Worm (Caenorhabditis elegans) whole organism, L3 larva: ENCODE measurements around the gene F40F8.1.

Source experiments
- R02D3.7 ChIP-seq: fragments of 150-350 bp; optimal IDR thresholded peaks from 2 replicates; lab custom pipeline; 2014; ENCODE audit warnings: missing biosample characterization, missing genetic modification characterization
- ZK546.5 ChIP-seq: sonication (generic microtip); optimal IDR thresholded peaks from 2 replicates; lab custom pipeline; 2017; ENCODE audit warnings: missing biosample characterization, missing genetic modification characterization
- aly-2 ChIP-seq: fragments of 150-350 bp; optimal IDR thresholded peaks from 2 replicates; lab custom pipeline; 2014; ENCODE audit warnings: missing biosample characterization, missing genetic modification characterization
- ama-1 ChIP-seq: fragments of 150-350 bp; optimal IDR thresholded peaks from 2 replicates; lab custom pipeline; 2018
- ceh-16 ChIP-seq: sonication (generic microtip); optimal IDR thresholded peaks from 2 replicates; lab custom pipeline; 2017; ENCODE audit warnings: missing biosample characterization, missing genetic modification characterization
- ceh-28 ChIP-seq: fragments of 150-350 bp; optimal IDR thresholded peaks from 2 replicates; lab custom pipeline; 2014; ENCODE audit warnings: missing biosample characterization, missing genetic modification reagents, missing genetic modification characterization
- ceh-82 ChIP-seq: fragments of 150-350 bp; optimal IDR thresholded peaks from 2 replicates; lab custom pipeline; 2014; ENCODE audit warnings: missing biosample characterization, missing genetic modification characterization
- ceh-9 ChIP-seq: sonication (generic microtip); optimal IDR thresholded peaks from 2 replicates; lab custom pipeline; 2018; ENCODE audit warnings: missing biosample characterization, missing genetic modification characterization
- daf-12 ChIP-seq: fragments of 150-350 bp; optimal IDR thresholded peaks from 2 replicates; lab custom pipeline; 2014; ENCODE audit warnings: missing biosample characterization, missing genetic modification reagents, missing genetic modification characterization
- egl-27 ChIP-seq: sonication (generic microtip); optimal IDR thresholded peaks from 4 replicates; lab custom pipeline; 2017; ENCODE audit warnings: missing biosample characterization, missing genetic modification reagents, missing genetic modification characterization
- egl-5 ChIP-seq: fragments of 150-350 bp; optimal IDR thresholded peaks from 2 replicates; lab custom pipeline; 2017; ENCODE audit warnings: missing biosample characterization, missing genetic modification reagents, missing genetic modification characterization, inconsistent platforms
- elt-1 ChIP-seq: fragments of 150-350 bp; optimal IDR thresholded peaks from 2 replicates; lab custom pipeline; 2014; ENCODE audit warnings: missing biosample characterization, missing genetic modification characterization
- elt-2 ChIP-seq: sonication (generic microtip); optimal IDR thresholded peaks from 2 replicates; lab custom pipeline; 2016; ENCODE audit warnings: missing genetic modification reagents, mild to moderate bottlenecking, missing genetic modification characterization, missing compliant biosample characterization
- eor-1 ChIP-seq, 2 experiments: fragments of 150-350 bp; optimal IDR thresholded peaks; 2 replicates each; lab custom pipeline; 2014 to 2018; ENCODE audit warnings: missing biosample characterization in 2 of 2, missing genetic modification characterization in 2 of 2
- fkh-10 ChIP-seq: sonication (generic microtip); optimal IDR thresholded peaks from 2 replicates; lab custom pipeline; 2017; ENCODE audit warnings: missing biosample characterization, missing genetic modification reagents, missing genetic modification characterization
- fos-1 ChIP-seq: fragments of 150-350 bp; optimal IDR thresholded peaks from 2 replicates; lab custom pipeline; 2014; ENCODE audit warnings: missing biosample characterization, missing genetic modification characterization
- hmg-11 ChIP-seq: sonication (generic microtip); optimal IDR thresholded peaks from 2 replicates; lab custom pipeline; 2016; ENCODE audit warnings: missing genetic modification characterization, missing compliant biosample characterization
- jun-1 ChIP-seq: fragments of 150-350 bp; optimal IDR thresholded peaks from 2 replicates; lab custom pipeline; 2014; ENCODE audit warnings: missing biosample characterization, missing genetic modification reagents, missing genetic modification characterization
- lin-15B ChIP-seq: fragments of 150-350 bp; optimal IDR thresholded peaks from 2 replicates; lab custom pipeline; 2014; ENCODE audit warnings: missing biosample characterization, missing genetic modification characterization
- mdl-1 ChIP-seq: fragments of 150-350 bp; optimal IDR thresholded peaks from 2 replicates; lab custom pipeline; 2014; ENCODE audit warnings: missing biosample characterization, missing genetic modification characterization
- mml-1 ChIP-seq: fragments of 150-350 bp; sonication (generic microtip); optimal IDR thresholded peaks from 3 replicates; lab custom pipeline; 2014; ENCODE audit warnings: missing biosample characterization, missing genetic modification characterization
- nfya-1 ChIP-seq: sonication (generic microtip); optimal IDR thresholded peaks from 2 replicates; lab custom pipeline; 2017; ENCODE audit warnings: missing genetic modification characterization, mild to moderate bottlenecking, missing compliant biosample characterization, antibody characterized with exemption, moderate library complexity; ENCODE audit not compliant: insufficient read depth
- nhr-11 ChIP-seq: fragments of 150-350 bp; optimal IDR thresholded peaks from 2 replicates; lab custom pipeline; 2014; ENCODE audit warnings: missing biosample characterization, missing genetic modification characterization
- nhr-12 ChIP-seq: fragments of 150-350 bp; optimal IDR thresholded peaks from 2 replicates; lab custom pipeline; 2014; ENCODE audit warnings: missing biosample characterization, missing genetic modification characterization
- nhr-23 ChIP-seq: fragments of 150-350 bp; optimal IDR thresholded peaks from 2 replicates; lab custom pipeline; 2014; ENCODE audit warnings: missing biosample characterization, missing genetic modification reagents, missing genetic modification characterization
- nhr-237 ChIP-seq: fragments of 150-350 bp; optimal IDR thresholded peaks from 2 replicates; lab custom pipeline; 2014; ENCODE audit warnings: missing biosample characterization, missing genetic modification characterization
- nhr-25 ChIP-seq: sonication (generic microtip); optimal IDR thresholded peaks from 2 replicates; lab custom pipeline; 2017; ENCODE audit warnings: missing biosample characterization, missing genetic modification characterization
- nhr-28 ChIP-seq: fragments of 150-350 bp; optimal IDR thresholded peaks from 2 replicates; lab custom pipeline; 2014; ENCODE audit warnings: missing biosample characterization, missing genetic modification characterization
- pha-4 ChIP-seq: fragments of 150-350 bp; optimal IDR thresholded peaks from 2 replicates; lab custom pipeline; 2014; ENCODE audit warnings: missing biosample characterization, missing genetic modification reagents, missing genetic modification characterization
- skn-1 ChIP-seq: fragments of 150-350 bp; optimal IDR thresholded peaks from 2 replicates; lab custom pipeline; 2014; ENCODE audit warnings: missing biosample characterization, missing genetic modification characterization
- snpc-4 ChIP-seq: fragments of 150-350 bp; optimal IDR thresholded peaks from 2 replicates; lab custom pipeline; 2014; ENCODE audit warnings: missing biosample characterization, missing genetic modification characterization
- tbx-2 ChIP-seq: sonication (generic microtip); optimal IDR thresholded peaks from 2 replicates; lab custom pipeline; 2016; ENCODE audit warnings: mild to moderate bottlenecking, missing genetic modification characterization, missing compliant biosample characterization
- unc-39 ChIP-seq: sonication (generic microtip); optimal IDR thresholded peaks from 4 replicates; lab custom pipeline; 2017; ENCODE audit warnings: missing biosample characterization, missing genetic modification characterization
- unc-62 ChIP-seq: fragments of 150-350 bp; sonication (generic microtip); optimal IDR thresholded peaks from 4 replicates; lab custom pipeline; 2014; ENCODE audit warnings: missing biosample characterization, missing genetic modification reagents, missing genetic modification characterization
- zag-1 ChIP-seq: fragments of 150-350 bp; optimal IDR thresholded peaks from 2 replicates; lab custom pipeline; 2014; ENCODE audit warnings: missing biosample characterization, missing genetic modification characterization
- ztf-11 ChIP-seq: fragments of 150-350 bp; optimal IDR thresholded peaks from 2 replicates; lab custom pipeline; 2014; ENCODE audit warnings: missing biosample characterization, missing genetic modification characterization
- ztf-4 ChIP-seq: fragments of 150-350 bp; optimal IDR thresholded peaks from 2 replicates; lab custom pipeline; 2014; ENCODE audit warnings: missing biosample characterization, missing genetic modification characterization

The F40F8.1 gene

ce11 chrII:11127364-11127763, at the start of gene F40F8.1:
TSS of gene F40F8.1 (plus strand) at chrII:11127664.
- TF ChIP-seq unc-62, result no peak
- no peak for TF ChIP-seq elt-1 (tag; lab: Kevin White, UChicago)
- TF ChIP-seq zag-1 (tag; lab: Kevin White, UChicago), result no peak
- no peak for TF ChIP-seq nhr-23 (tag; lab: Kevin White, UChicago)
- TF ChIP-seq nhr-12 (tag; lab: Kevin White, UChicago), result no peak
- no peak for TF ChIP-seq ztf-11
- no peak for TF ChIP-seq nhr-237 (tag; lab: Kevin White, UChicago)
- TF ChIP-seq jun-1 (tag; lab: Kevin White, UChicago), result no peak
- no peak for TF ChIP-seq pha-4 (tag; lab: Kevin White, UChicago)
- TF ChIP-seq mml-1 (tag; lab: Kevin White, UChicago), result no peak
- no peak for TF ChIP-seq fkh-10 (GFP tag; lab: Kevin White, UChicago)
- TF ChIP-seq nhr-28 (tag; lab: Kevin White, UChicago), result no peak
- TF ChIP-seq unc-39 (tag; lab: Kevin White, UChicago), result no peak
- no peak for TF ChIP-seq ztf-4
- no peak for TF ChIP-seq egl-27

DNA sequence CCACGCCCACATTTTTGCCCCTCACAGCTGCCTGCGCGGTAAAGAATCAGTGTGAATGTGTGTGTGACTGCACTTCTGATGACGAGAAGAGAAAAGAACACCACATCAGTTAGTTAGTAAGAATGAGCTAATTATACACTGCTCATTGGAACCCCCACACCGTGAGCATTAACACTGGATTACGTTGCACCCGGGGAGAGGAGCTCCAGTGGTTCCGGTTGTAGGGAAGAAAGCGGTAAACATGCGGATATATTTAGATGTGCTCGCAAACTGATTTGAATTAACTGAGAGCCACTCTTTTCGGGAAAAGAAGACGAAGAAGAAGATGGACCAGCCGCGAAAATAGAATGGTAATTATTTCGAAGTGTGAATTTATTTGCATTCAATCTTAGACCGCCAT, 40.7 kb upstream of the F40F8.1 start:
- TF ChIP-seq nhr-23 (tag; lab: Kevin White, UChicago), result no peak
- TF ChIP-seq mdl-1 (tag; lab: Kevin White, UChicago), result no peak
- no peak for TF ChIP-seq tbx-2 (tag; lab: Kevin White, UChicago)
- no peak for TF ChIP-seq fkh-10 (GFP tag; lab: Kevin White, UChicago)
- no peak for TF ChIP-seq ceh-16 (tag; lab: Kevin White, UChicago)
- no peak for TF ChIP-seq eor-1 (tag; optimal IDR thresholded peaks at IDR 0.05; lab: Kevin White, UChicago)
- no peak for TF ChIP-seq ceh-9 (tag; lab: Kevin White, UChicago)
- no peak for TF ChIP-seq unc-62
- TF ChIP-seq nhr-12 (tag; lab: Kevin White, UChicago), result no peak
- TF ChIP-seq elt-2, result no peak
- TF ChIP-seq skn-1 (tag; lab: Kevin White, UChicago), result no peak
- TF ChIP-seq ztf-11, result no peak
- no peak for TF ChIP-seq ceh-82 (tag; lab: Kevin White, UChicago)
- no peak for TF ChIP-seq snpc-4 (tag; lab: Kevin White, UChicago)
- TF ChIP-seq ama-1 (lab: Kevin White, UChicago), result no peak
- no peak for TF ChIP-seq egl-5
- no peak for TF ChIP-seq hmg-11 (tag; lab: Kevin White, UChicago)
- no peak for TF ChIP-seq R02D3.7 (tag; lab: Kevin White, UChicago)
- TF ChIP-seq lin-15B, result no peak

DNA sequence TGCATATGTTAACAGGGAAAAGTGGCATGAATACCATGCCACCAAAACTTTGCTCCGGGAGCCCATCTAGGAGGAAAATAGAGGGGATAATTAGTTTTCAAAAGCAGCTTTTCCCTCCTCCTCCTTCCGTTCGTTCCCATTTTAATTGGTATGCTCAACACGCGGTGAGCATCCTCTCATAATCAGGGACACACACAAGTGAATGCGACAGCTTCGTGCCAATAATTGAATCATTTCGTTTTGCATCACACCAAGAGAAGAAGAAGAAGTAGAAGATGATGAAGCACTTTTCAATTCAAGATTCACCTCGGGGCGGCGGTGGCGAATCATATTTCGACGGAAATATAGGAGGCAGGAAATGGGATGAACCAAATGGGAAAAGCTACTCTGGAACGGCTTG, 39.3 kb upstream of the F40F8.1 start:
- TF ChIP-seq elt-1 (tag; lab: Kevin White, UChicago), result no peak
- TF ChIP-seq jun-1 (tag; lab: Kevin White, UChicago), result no peak
- no peak for TF ChIP-seq nhr-237 (tag; lab: Kevin White, UChicago)
- TF ChIP-seq nfya-1 (tag; lab: Kevin White, UChicago), result no peak
- TF ChIP-seq daf-12 (tag; lab: Kevin White, UChicago), result no peak
- TF ChIP-seq aly-2, result no peak
- no peak for TF ChIP-seq ceh-28 (tag; lab: Kevin White, UChicago)
- TF ChIP-seq snpc-4 (tag; lab: Kevin White, UChicago), result no peak
- no peak for TF ChIP-seq egl-27
- TF ChIP-seq ZK546.5 (tag; lab: Kevin White, UChicago), result no peak
- TF ChIP-seq zag-1 (tag; lab: Kevin White, UChicago), result no peak
- TF ChIP-seq lin-15B, result no peak
- no peak for TF ChIP-seq nhr-23 (tag; lab: Kevin White, UChicago)

ce11 chrII:11089356-11089755, 38.1 kb upstream of the F40F8.1 start, which contains the start of gene unc-53:
TSS of gene unc-53 (minus strand) at chrII:11089456.
- no peak for TF ChIP-seq nfya-1 (tag; lab: Kevin White, UChicago)
- no peak for TF ChIP-seq elt-2
- TF ChIP-seq fos-1 (tag; lab: Kevin White, UChicago), result no peak
- no peak for TF ChIP-seq tbx-2 (tag; lab: Kevin White, UChicago)
- no peak for TF ChIP-seq ceh-9 (tag; lab: Kevin White, UChicago)
- TF ChIP-seq fkh-10 (GFP tag; lab: Kevin White, UChicago), result no peak
- no peak for TF ChIP-seq daf-12 (tag; lab: Kevin White, UChicago)
- no peak for TF ChIP-seq egl-27
- TF ChIP-seq snpc-4 (tag; lab: Kevin White, UChicago), result no peak
- TF ChIP-seq nhr-25, result no peak
- TF ChIP-seq aly-2, result no peak
- no peak for TF ChIP-seq ama-1 (lab: Kevin White, UChicago)
- TF ChIP-seq nhr-11 (tag; lab: Kevin White, UChicago), result no peak
- no peak for TF ChIP-seq skn-1 (tag; lab: Kevin White, UChicago)
- TF ChIP-seq lin-15B, result no peak
